Worm (Caenorhabditis elegans) whole organism, mixed stage, embryonic: ENCODE measurements around the gene pho-5.

Experiments
- ceh-39 ChIP-seq: fragments of 150-350 bp; optimal IDR thresholded peaks from 2 replicates; lab custom pipeline; 2014; ENCODE audit warnings: missing biosample characterization, missing genetic modification characterization
- ceh-83 ChIP-seq: fragments of 200-800 bp; sonication (Bioruptor generic); optimal IDR thresholded peaks from 2 replicates; lab custom pipeline; 2018; ENCODE audit warnings: mild to moderate bottlenecking, missing genetic modification characterization, missing compliant biosample characterization
- ces-1 ChIP-seq: fragments of 150-350 bp; optimal IDR thresholded peaks from 2 replicates; lab custom pipeline; 2014; ENCODE audit warnings: missing biosample characterization, missing genetic modification reagents, missing genetic modification characterization
- elt-3 ChIP-seq: fragments of 150-350 bp; optimal IDR thresholded peaks from 2 replicates; lab custom pipeline; 2014; ENCODE audit warnings: missing biosample characterization, missing genetic modification characterization
- lsy-2 ChIP-seq: fragments of 150-350 bp; optimal IDR thresholded peaks from 2 replicates; lab custom pipeline; 2014; ENCODE audit warnings: missing biosample characterization, missing genetic modification characterization
- mab-5 ChIP-seq: fragments of 150-350 bp; optimal IDR thresholded peaks from 2 replicates; lab custom pipeline; 2014; ENCODE audit warnings: missing biosample characterization, missing genetic modification characterization
- nhr-237 ChIP-seq: fragments of 150-350 bp; optimal IDR thresholded peaks from 2 replicates; lab custom pipeline; 2014; ENCODE audit warnings: missing biosample characterization, missing genetic modification characterization
- nhr-28 ChIP-seq: fragments of 150-350 bp; optimal IDR thresholded peaks from 2 replicates; lab custom pipeline; 2014; ENCODE audit warnings: missing biosample characterization, missing genetic modification characterization
- nhr-76 ChIP-seq: sonication (generic microtip); optimal IDR thresholded peaks from 2 replicates; lab custom pipeline; 2017; ENCODE audit warnings: missing biosample characterization, missing genetic modification characterization
- pha-4 ChIP-seq: fragments of 150-350 bp; optimal IDR thresholded peaks from 2 replicates; lab custom pipeline; 2018; ENCODE audit warnings: missing biosample characterization, missing genetic modification reagents, missing genetic modification characterization
- snpc-4 ChIP-seq: fragments of 150-350 bp; optimal IDR thresholded peaks from 2 replicates; lab custom pipeline; 2014; ENCODE audit warnings: missing biosample characterization, missing genetic modification characterization
- unc-39 ChIP-seq: fragments of 150-350 bp; optimal IDR thresholded peaks from 2 replicates; lab custom pipeline; 2014; ENCODE audit warnings: missing biosample characterization, missing genetic modification characterization
- unc-62 ChIP-seq: fragments of 150-350 bp; optimal IDR thresholded peaks from 2 replicates; lab custom pipeline; 2014; ENCODE audit warnings: missing biosample characterization, missing genetic modification reagents, missing genetic modification characterization
- ztf-11 ChIP-seq: fragments of 150-350 bp; optimal IDR thresholded peaks from 2 replicates; lab custom pipeline; 2014; ENCODE audit warnings: missing biosample characterization, missing genetic modification characterization

ce11 chrIII:7278491-7278890, 7.2 kb downstream of the pho-5 start:
- no peak for TF ChIP-seq unc-62
- TF ChIP-seq mab-5 (tag; lab: Kevin White, UChicago), result no peak
- no peak for TF ChIP-seq ceh-39
- TF ChIP-seq ceh-83 (GFP tag; lab: Kevin White, UChicago), result no peak
- no peak for TF ChIP-seq nhr-237
- TF ChIP-seq nhr-76 (tag; lab: Kevin White, UChicago), result no peak
- no peak for TF ChIP-seq ces-1 (GFP tag; lab: Kevin White, UChicago)
- no peak for TF ChIP-seq elt-3 (tag; lab: Kevin White, UChicago)
- TF ChIP-seq snpc-4, result no peak
- TF ChIP-seq lsy-2 (tag; lab: Kevin White, UChicago), result no peak
- TF ChIP-seq ztf-11 (tag; lab: Kevin White, UChicago), result no peak
- no peak for TF ChIP-seq pha-4
- no peak for TF ChIP-seq unc-39 (tag; lab: Kevin White, UChicago)
- no peak for TF ChIP-seq nhr-28 (tag; lab: Kevin White, UChicago)
